Fruit fly (Drosophila melanogaster) whole organism, embryonic: ENCODE data around the gene stv.
A peak's percentile ranks its signal among the peaks of the same experiment; 100 is the strongest.

Experiments
- Awh ChIP-seq: fragments of 200-800 bp; sonication (Bioruptor generic); IDR thresholded peaks from 2 replicates; pipeline ENCODE4, ENCODE4 v1.3.6; 2022; ENCODE audit warnings: missing biosample characterization, missing genetic modification characterization
- B-H2 ChIP-seq: fragments of 200-800 bp; sonication (Bioruptor generic); optimal IDR thresholded peaks from 2 replicates; lab custom pipeline; 2018; ENCODE audit warnings: missing biosample characterization, mild to moderate bottlenecking, missing genetic modification characterization
- BEAF-32 ChIP-seq: fragments of 200-800 bp; sonication (Bioruptor generic); optimal IDR thresholded peaks from 3 replicates; lab custom pipeline; 2017; ENCODE audit warnings: missing biosample characterization, missing genetic modification characterization, mild to moderate bottlenecking, moderate library complexity, missing genetic modification reagents
- CG11695 ChIP-seq: fragments of 200-800 bp; sonication (Bioruptor generic); IDR thresholded peaks from 3 replicates; pipeline ENCODE4 v1.3.6; 2022; ENCODE audit warnings: missing biosample characterization, missing genetic modification characterization
- CG12071 ChIP-seq: fragments of 200-800 bp; sonication (Bioruptor generic); optimal IDR thresholded peaks from 3 replicates; lab custom pipeline; 2018; ENCODE audit warnings: missing biosample characterization, mild to moderate bottlenecking, missing genetic modification characterization
- CG12391 ChIP-seq: fragments of 200-800 bp; sonication (Bioruptor generic); optimal IDR thresholded peaks from 3 replicates; lab custom pipeline; 2018; ENCODE audit warnings: missing biosample characterization, mild to moderate bottlenecking, missing genetic modification characterization, moderate library complexity
- CG12769 ChIP-seq: fragments of 200-800 bp; sonication (Bioruptor generic); optimal IDR thresholded peaks from 2 replicates; lab custom pipeline; 2019; ENCODE audit warnings: missing biosample characterization, mild to moderate bottlenecking, missing genetic modification characterization, moderate library complexity
- CG13894 ChIP-seq: fragments of 200-800 bp; sonication (Bioruptor generic); optimal IDR thresholded peaks from 3 replicates; lab custom pipeline; 2018; ENCODE audit warnings: missing biosample characterization, mild to moderate bottlenecking, missing genetic modification characterization, moderate library complexity
- CG14710 ChIP-seq: fragments of 200-800 bp; sonication (Bioruptor generic); optimal IDR thresholded peaks from 3 replicates; lab custom pipeline; 2019; ENCODE audit warnings: missing biosample characterization, mild to moderate bottlenecking, missing genetic modification characterization, moderate library complexity
- CG14965 ChIP-seq: fragments of 200-800 bp; sonication (Bioruptor generic); optimal IDR thresholded peaks from 2 replicates; lab custom pipeline; 2016; ENCODE audit warnings: missing biosample characterization, missing genetic modification characterization, borderline replicate concordance
- CG17829 ChIP-seq: fragments of 200-800 bp; optimal IDR thresholded peaks from 2 replicates; lab custom pipeline; 2019; ENCODE audit warnings: missing biosample characterization, mild to moderate bottlenecking, missing genetic modification characterization, moderate library complexity
- CG32767 ChIP-seq: fragments of 200-800 bp; sonication (Bioruptor generic); IDR thresholded peaks from 2 replicates; pipeline ENCODE4 v1.3.6; 2022; ENCODE audit warnings: missing biosample characterization, missing genetic modification characterization
- CG33213 ChIP-seq: fragments of 200-800 bp; sonication (Bioruptor generic); optimal IDR thresholded peaks from 3 replicates; lab custom pipeline; 2016; ENCODE audit warnings: missing biosample characterization, missing genetic modification characterization
- CG34224 ChIP-seq: fragments of 200-800 bp; sonication (Bioruptor generic); IDR thresholded peaks from 3 replicates; pipeline ENCODE4 v1.3.6; 2022; ENCODE audit warnings: missing biosample characterization, missing genetic modification characterization; ENCODE audit not compliant: partially characterized antibody
- CG42726 ChIP-seq: fragments of 200-800 bp; sonication (Bioruptor generic); IDR thresholded peaks from 2 replicates; pipeline ENCODE4 v1.3.6; 2022; ENCODE audit warnings: missing biosample characterization, missing genetic modification characterization; ENCODE audit not compliant: partially characterized antibody
- CG4707 ChIP-seq: fragments of 200-800 bp; sonication (Bioruptor generic); optimal IDR thresholded peaks from 2 replicates; lab custom pipeline; 2018; ENCODE audit warnings: missing biosample characterization, mild to moderate bottlenecking, missing genetic modification characterization, moderate library complexity
- CG7928 ChIP-seq: fragments of 200-800 bp; sonication (Bioruptor generic); optimal IDR thresholded peaks from 2 replicates; lab custom pipeline; 2017; ENCODE audit warnings: missing biosample characterization, mild to moderate bottlenecking, missing genetic modification characterization
- CHES-1-like ChIP-seq: fragments of 200-800 bp; sonication (Bioruptor generic); optimal IDR thresholded peaks from 2 replicates; lab custom pipeline; 2016; ENCODE audit warnings: missing biosample characterization, missing genetic modification characterization
- Dll ChIP-seq: fragments of 200-800 bp; sonication (Bioruptor generic); IDR thresholded peaks from 4 replicates; pipeline ENCODE4 v1.3.6; 2022; ENCODE audit warnings: missing biosample characterization, missing genetic modification characterization; ENCODE audit not compliant: partially characterized antibody
- E2f1 ChIP-seq: fragments of 200-800 bp; sonication (Bioruptor generic); IDR thresholded peaks from 2 replicates; pipeline ENCODE4 v1.3.6; 2022; ENCODE audit warnings: missing biosample characterization, missing genetic modification characterization
- ERR ChIP-seq: fragments of 200-800 bp; sonication (Bioruptor generic); optimal IDR thresholded peaks from 2 replicates; lab custom pipeline; 2016; ENCODE audit warnings: missing biosample characterization, missing genetic modification characterization
- Gsc ChIP-seq: fragments of 200-800 bp; sonication (Bioruptor generic); IDR thresholded peaks from 2 replicates; pipeline ENCODE4 v1.3.6; 2022; ENCODE audit warnings: missing biosample characterization, missing genetic modification characterization
- Gug ChIP-seq: fragments of 200-800 bp; sonication (Bioruptor generic); IDR thresholded peaks from 4 replicates; pipeline ENCODE4 v1.3.6; 2022; ENCODE audit warnings: missing biosample characterization, missing genetic modification characterization
- Hr3 ChIP-seq: fragments of 200-800 bp; sonication (Bioruptor generic); optimal IDR thresholded peaks from 3 replicates; lab custom pipeline; 2016; ENCODE audit warnings: missing biosample characterization, missing genetic modification characterization
- PHDP ChIP-seq: fragments of 200-800 bp; sonication (Bioruptor generic); optimal IDR thresholded peaks from 3 replicates; lab custom pipeline; 2018; ENCODE audit warnings: missing biosample characterization, mild to moderate bottlenecking, missing genetic modification characterization, moderate library complexity
- Rfx ChIP-seq: fragments of 200-800 bp; sonication (Bioruptor generic); IDR thresholded peaks from 2 replicates; pipeline ENCODE4 v1.3.6; 2022; ENCODE audit warnings: missing biosample characterization, missing genetic modification characterization
- Xrp1 ChIP-seq: fragments of 200-800 bp; sonication (Bioruptor generic); IDR thresholded peaks from 2 replicates; pipeline ENCODE4 v1.3.6; 2022; ENCODE audit warnings: missing biosample characterization, missing genetic modification characterization
- YL-1 ChIP-seq: fragments of 200-800 bp; sonication (Bioruptor generic); optimal IDR thresholded peaks from 3 replicates; lab custom pipeline; 2017; ENCODE audit warnings: missing biosample characterization, mild to moderate bottlenecking, missing genetic modification characterization
- chm ChIP-seq: fragments of 200-800 bp; sonication (Bioruptor generic); IDR thresholded peaks from 2 replicates; pipeline ENCODE4 v1.3.6; 2022; ENCODE audit warnings: missing biosample characterization, missing genetic modification characterization
- fd3F ChIP-seq: fragments of 200-800 bp; sonication (Bioruptor generic); optimal IDR thresholded peaks from 2 replicates; lab custom pipeline; 2018; ENCODE audit warnings: missing biosample characterization, mild to moderate bottlenecking, missing genetic modification characterization, moderate library complexity
- fu2 ChIP-seq: fragments of 200-800 bp; sonication (Bioruptor generic); optimal IDR thresholded peaks from 2 replicates; lab custom pipeline; 2016; ENCODE audit warnings: missing biosample characterization, missing genetic modification characterization
- gem ChIP-seq: fragments of 200-800 bp; sonication (Bioruptor generic); optimal IDR thresholded peaks from 2 replicates; lab custom pipeline; 2019; ENCODE audit warnings: missing biosample characterization, mild to moderate bottlenecking, missing genetic modification characterization, moderate library complexity
- ham ChIP-seq: fragments of 200-800 bp; sonication (Bioruptor generic); IDR thresholded peaks from 2 replicates; pipeline ENCODE4 v1.3.6; 2022; ENCODE audit warnings: missing biosample characterization, missing genetic modification characterization
- hb ChIP-seq: fragments of 200-800 bp; sonication (Bioruptor generic); IDR thresholded peaks from 3 replicates; pipeline ENCODE4 v1.3.6; 2022; ENCODE audit warnings: missing biosample characterization, missing genetic modification characterization; ENCODE audit not compliant: partially characterized antibody
- hbn ChIP-seq: fragments of 200-800 bp; sonication (Bioruptor generic); IDR thresholded peaks from 2 replicates; pipeline ENCODE4 v1.3.6; 2022; ENCODE audit warnings: missing biosample characterization, missing genetic modification characterization; ENCODE audit not compliant: partially characterized antibody
- hth ChIP-seq: fragments of >200 bp; optimal IDR thresholded peaks from 2 replicates; lab custom pipeline; 2017; ENCODE audit warnings: inconsistent platforms
- ind ChIP-seq: fragments of 200-800 bp; sonication (Bioruptor generic); optimal IDR thresholded peaks from 3 replicates; lab custom pipeline; 2016; ENCODE audit warnings: missing biosample characterization, missing genetic modification characterization
- lab ChIP-seq: fragments of 200-800 bp; sonication (Bioruptor generic); optimal IDR thresholded peaks from 3 replicates; lab custom pipeline; 2017; ENCODE audit warnings: missing biosample characterization, missing genetic modification characterization, mild to moderate bottlenecking, moderate library complexity, missing genetic modification reagents
- lilli ChIP-seq: fragments of 200-800 bp; sonication (Bioruptor generic); optimal IDR thresholded peaks from 3 replicates; lab custom pipeline; 2016; ENCODE audit warnings: missing biosample characterization, missing genetic modification characterization
- maf-S ChIP-seq: fragments of 200-800 bp; sonication (Bioruptor generic); optimal IDR thresholded peaks from 2 replicates; lab custom pipeline; 2016; ENCODE audit warnings: missing biosample characterization, missing genetic modification characterization
- odd ChIP-seq: fragments of 200-800 bp; sonication (Bioruptor generic); optimal IDR thresholded peaks from 2 replicates; lab custom pipeline; 2017; ENCODE audit warnings: missing biosample characterization, mild to moderate bottlenecking, missing genetic modification characterization
- pb ChIP-seq: fragments of 200-800 bp; sonication (Bioruptor generic); optimal IDR thresholded peaks from 3 replicates; lab custom pipeline; 2016; ENCODE audit warnings: missing biosample characterization, missing genetic modification characterization
- phol ChIP-seq: fragments of 200-800 bp; sonication (Bioruptor generic); optimal IDR thresholded peaks from 3 replicates; lab custom pipeline; 2018; ENCODE audit warnings: missing biosample characterization, mild to moderate bottlenecking, missing genetic modification characterization, moderate library complexity
- pita ChIP-seq: fragments of 200-800 bp; sonication (Bioruptor generic); optimal IDR thresholded peaks from 2 replicates; lab custom pipeline; 2017; ENCODE audit warnings: missing biosample characterization, mild to moderate bottlenecking, missing genetic modification characterization
- sr ChIP-seq: fragments of 200-800 bp; sonication (Bioruptor generic); IDR thresholded peaks from 3 replicates; pipeline ENCODE4 v1.3.6; 2022; ENCODE audit warnings: missing biosample characterization, missing genetic modification characterization
- ssp ChIP-seq: fragments of 200-800 bp; sonication (Bioruptor generic); IDR thresholded peaks from 2 replicates; pipeline ENCODE4 v1.3.6; 2022; ENCODE audit warnings: missing biosample characterization, missing genetic modification characterization
- tll ChIP-seq, 2 experiments: fragments of 200-800 bp in 1 of 2; fragments of >200 bp in 1 of 2; sonication (Bioruptor generic) in 1 of 2; optimal IDR thresholded peaks; 2 replicates each; lab custom pipeline; 2017 to 2019; ENCODE audit warnings: missing biosample characterization in 2 of 2, missing genetic modification characterization in 2 of 2, mild to moderate bottlenecking in 1 of 2, moderate library complexity in 1 of 2
- vnd ChIP-seq: fragments of 200-800 bp; sonication (Bioruptor generic); IDR thresholded peaks from 3 replicates; pipeline ENCODE4 v1.3.6; 2022; ENCODE audit warnings: missing biosample characterization, missing genetic modification characterization; ENCODE audit not compliant: partially characterized antibody

stv gene

dm6 chr3L:13486041-13486859, 8.9 kb downstream of the stv start, which contains the start of the genes Abp1 and Tgi (continued):
- TF ChIP-seq CG14710, result peak; percentile 82
- peak; percentile 58 for TF ChIP-seq fd3F (GFP tag; lab: Kevin White, UChicago)
- no peak for TF ChIP-seq CG11695 (GFP tag; lab: Robert Waterston, UW)
- TF ChIP-seq pita (GFP tag; lab: Kevin White, UChicago), result peak; percentile 78
- TF ChIP-seq Gug (GFP tag; lab: Robert Waterston, UW), result peak; percentile 12; the same call in 1 of the 4 replicates
- peak; percentile 27; the same call in 1 of the 2 replicates for TF ChIP-seq ssp (GFP tag; lab: Robert Waterston, UW)
- TF ChIP-seq odd, result no peak
- no peak for TF ChIP-seq CG32767 (GFP tag; lab: Robert Waterston, UW)
- TF ChIP-seq CG12769 (tag; lab: Kevin White, UChicago), result peak; percentile 65
- peak; percentile 25 for TF ChIP-seq Hr3
- peak; percentile 2 for TF ChIP-seq ERR (GFP tag; lab: Kevin White, UChicago)
- no peak for TF ChIP-seq Awh
- peak; percentile 47 for TF ChIP-seq gem (tag; lab: Kevin White, UChicago)
- TF ChIP-seq CG12391 (tag; lab: Kevin White, UChicago), result peak; percentile 60
- TF ChIP-seq CG14965 (GFP tag; lab: Kevin White, UChicago), result no peak
- peak; percentile 64 for TF ChIP-seq hb (GFP tag; lab: Robert Waterston, UW)
- peak; percentile 76 for TF ChIP-seq Rfx (GFP tag; lab: Robert Waterston, UW)
- TF ChIP-seq CG4707 (GFP tag; lab: Kevin White, UChicago), result no peak
- peak; percentile 80 for TF ChIP-seq Dll
- peak; percentile 37 for TF ChIP-seq fu2 (GFP tag; lab: Kevin White, UChicago)
- peak; percentile 41 for TF ChIP-seq lilli (GFP tag; lab: Kevin White, UChicago)
- TF ChIP-seq phol (tag; lab: Kevin White, UChicago), result peak; percentile 19
- peak; percentile 31 for TF ChIP-seq CG17829 (tag; lab: Kevin White, UChicago)
- peak; percentile 30 for TF ChIP-seq maf-S (GFP tag; lab: Kevin White, UChicago)
- TF ChIP-seq PHDP (tag; lab: Kevin White, UChicago), result peak; percentile 53
- peak; percentile 47 for TF ChIP-seq CHES-1-like (GFP tag; lab: Kevin White, UChicago)
- no peak for TF ChIP-seq lab (GFP tag; lab: Kevin White, UChicago)
- no peak for TF ChIP-seq E2f1 (GFP tag; lab: Robert Waterston, UW)
- peak; percentile 91 for TF ChIP-seq BEAF-32 (GFP tag; lab: Kevin White, UChicago)
- peak; percentile 61 for TF ChIP-seq CG33213
- TF ChIP-seq CG13894 (tag; lab: Kevin White, UChicago), result peak; percentile 32
- peak; percentile 93 for TF ChIP-seq CG42726
- no peak for TF ChIP-seq tll (GFP tag; optimal IDR thresholded peaks at IDR 0.05; lab: Kevin White, UChicago)
- TF ChIP-seq Gsc (GFP tag; lab: Robert Waterston, UW), result no peak
- TF ChIP-seq ham (GFP tag; lab: Robert Waterston, UW), result no peak
- peak; percentile 33 for TF ChIP-seq ind
- peak; percentile 59; the same call in 1 of the 2 replicates for TF ChIP-seq chm (GFP tag; lab: Robert Waterston, UW)

dm6 chr3L:13486860-13487404, 9.6 kb downstream of the stv start:
- 0 out of 3 replicates have a peak, but pooled peaks have one; percentile 10 for TF ChIP-seq sr (GFP tag; lab: Robert Waterston, UW)
- no peak for TF ChIP-seq B-H2 (GFP tag; lab: Kevin White, UChicago)
- TF ChIP-seq hth (lab: Kevin White, UChicago), result no peak
- peak; percentile 20 for TF ChIP-seq CG12071 (GFP tag; lab: Kevin White, UChicago)
- 0 out of 2 replicates have a peak, but pooled peaks have one; percentile 20 for TF ChIP-seq Xrp1 (GFP tag; lab: Robert Waterston, UW)
- TF ChIP-seq vnd (GFP tag; lab: Robert Waterston, UW), result 0 out of 3 replicates have a peak, but pooled peaks have one; percentile 1
- peak; percentile 2 for TF ChIP-seq pb (GFP tag; lab: Kevin White, UChicago)
- TF ChIP-seq CG34224, result 0 out of 3 replicates have a peak, but pooled peaks have one; percentile 9
- TF ChIP-seq CG7928 (GFP tag; lab: Kevin White, UChicago), result no peak
- TF ChIP-seq BEAF-32 (GFP tag; lab: Kevin White, UChicago), result no peak
- 0 out of 2 replicates have a peak, but pooled peaks have one; percentile 2 for TF ChIP-seq hbn (GFP tag; lab: Robert Waterston, UW)
- TF ChIP-seq YL-1 (GFP tag; lab: Kevin White, UChicago), result peak; percentile 14
